Worm (Caenorhabditis elegans) whole organism, late embryonic: Measurements from ENCODE around the gene nlp-71.

Experiments used
- Y22D7AL.16 ChIP-seq: sonication (generic microtip); optimal IDR thresholded peaks from 2 replicates; lab custom pipeline; 2016; ENCODE audit warnings: missing genetic modification characterization, missing compliant biosample characterization
- ama-1 ChIP-seq: fragments of 150-350 bp; optimal IDR thresholded peaks from 2 replicates; lab custom pipeline; 2014
- ceh-30 ChIP-seq: fragments of 150-350 bp; optimal IDR thresholded peaks from 2 replicates; lab custom pipeline; 2014; ENCODE audit warnings: missing biosample characterization, missing genetic modification characterization
- ceh-34 ChIP-seq: sonication (generic microtip); optimal IDR thresholded peaks from 2 replicates; lab custom pipeline; 2016; ENCODE audit warnings: mild to moderate bottlenecking, missing genetic modification characterization, missing compliant biosample characterization
- dve-1 ChIP-seq: sonication (generic microtip); optimal IDR thresholded peaks from 2 replicates; lab custom pipeline; 2017; ENCODE audit warnings: antibody characterized with exemption, mild to moderate bottlenecking, missing genetic modification characterization, missing compliant biosample characterization
- lin-11 ChIP-seq: fragments of 200-800 bp; sonication (Bioruptor generic); optimal IDR thresholded peaks from 2 replicates; lab custom pipeline; 2018; ENCODE audit warnings: mild to moderate bottlenecking, missing genetic modification characterization, missing compliant biosample characterization
- npax-4 ChIP-seq: sonication (generic microtip); optimal IDR thresholded peaks from 2 replicates; lab custom pipeline; 2016; ENCODE audit warnings: missing genetic modification characterization, missing compliant biosample characterization
- pha-2 ChIP-seq: sonication (generic microtip); optimal IDR thresholded peaks from 2 replicates; lab custom pipeline; 2017; ENCODE audit warnings: mild to moderate bottlenecking, missing genetic modification characterization, missing compliant biosample characterization
- pha-4 ChIP-seq: fragments of 150-350 bp; optimal IDR thresholded peaks from 2 replicates; lab custom pipeline; 2018; ENCODE audit warnings: missing biosample characterization, missing genetic modification reagents, missing genetic modification characterization
- syd-9 ChIP-seq: sonication (generic microtip); optimal IDR thresholded peaks from 2 replicates; lab custom pipeline; 2016; ENCODE audit warnings: mild to moderate bottlenecking, missing genetic modification characterization, moderate library complexity, missing compliant biosample characterization
- tbx-7 ChIP-seq: sonication (generic microtip); optimal IDR thresholded peaks from 2 replicates; lab custom pipeline; 2016; ENCODE audit warnings: missing genotype, missing genetic modification characterization, missing compliant biosample characterization
- unc-55 ChIP-seq: sonication (generic microtip); optimal IDR thresholded peaks from 2 replicates; lab custom pipeline; 2017; ENCODE audit warnings: missing biosample characterization, missing genetic modification reagents, missing genetic modification characterization

DNA sequence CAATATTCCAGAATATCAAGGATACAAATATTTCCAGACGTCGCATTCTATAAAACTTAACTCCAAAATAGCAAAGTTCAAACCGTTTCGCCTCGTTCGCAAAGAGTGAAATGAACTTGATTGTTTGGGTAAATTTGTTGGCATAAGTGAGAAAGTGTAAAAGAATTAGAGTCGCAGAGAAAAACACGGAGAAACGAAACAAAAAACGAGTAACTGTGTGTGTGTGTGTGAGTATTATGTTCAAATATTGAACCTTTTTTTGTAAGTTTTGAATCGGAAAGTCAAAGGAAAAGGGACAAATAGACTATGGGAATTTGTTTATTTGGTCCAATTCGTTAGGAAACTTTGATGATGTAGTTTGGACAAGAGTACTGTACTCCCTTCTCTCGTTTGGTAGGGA lies 18.2 kb upstream of the nlp-71 start, which contains the start of gene acp-7:
- TF ChIP-seq ceh-34, result no peak
- no peak for TF ChIP-seq ceh-30 (tag; lab: Kevin White, UChicago)
- no peak for TF ChIP-seq Y22D7AL.16 (tag; lab: Kevin White, UChicago)
- TF ChIP-seq pha-4, result no peak
- TF ChIP-seq tbx-7 (tag; lab: Kevin White, UChicago), result no peak
- TF ChIP-seq lin-11, result no peak
- TF ChIP-seq ama-1 (lab: Kevin White, UChicago), result no peak
- TF ChIP-seq syd-9 (tag; lab: Kevin White, UChicago), result no peak
- TF ChIP-seq pha-2, result no peak
- no peak for TF ChIP-seq dve-1
- TF ChIP-seq npax-4 (tag; lab: Kevin White, UChicago), result no peak
- no peak for TF ChIP-seq unc-55 (GFP tag; lab: Kevin White, UChicago)
